Fruit fly (Drosophila melanogaster): ENCODE results near the gene CG7768.

CG7768 gene

DNA sequence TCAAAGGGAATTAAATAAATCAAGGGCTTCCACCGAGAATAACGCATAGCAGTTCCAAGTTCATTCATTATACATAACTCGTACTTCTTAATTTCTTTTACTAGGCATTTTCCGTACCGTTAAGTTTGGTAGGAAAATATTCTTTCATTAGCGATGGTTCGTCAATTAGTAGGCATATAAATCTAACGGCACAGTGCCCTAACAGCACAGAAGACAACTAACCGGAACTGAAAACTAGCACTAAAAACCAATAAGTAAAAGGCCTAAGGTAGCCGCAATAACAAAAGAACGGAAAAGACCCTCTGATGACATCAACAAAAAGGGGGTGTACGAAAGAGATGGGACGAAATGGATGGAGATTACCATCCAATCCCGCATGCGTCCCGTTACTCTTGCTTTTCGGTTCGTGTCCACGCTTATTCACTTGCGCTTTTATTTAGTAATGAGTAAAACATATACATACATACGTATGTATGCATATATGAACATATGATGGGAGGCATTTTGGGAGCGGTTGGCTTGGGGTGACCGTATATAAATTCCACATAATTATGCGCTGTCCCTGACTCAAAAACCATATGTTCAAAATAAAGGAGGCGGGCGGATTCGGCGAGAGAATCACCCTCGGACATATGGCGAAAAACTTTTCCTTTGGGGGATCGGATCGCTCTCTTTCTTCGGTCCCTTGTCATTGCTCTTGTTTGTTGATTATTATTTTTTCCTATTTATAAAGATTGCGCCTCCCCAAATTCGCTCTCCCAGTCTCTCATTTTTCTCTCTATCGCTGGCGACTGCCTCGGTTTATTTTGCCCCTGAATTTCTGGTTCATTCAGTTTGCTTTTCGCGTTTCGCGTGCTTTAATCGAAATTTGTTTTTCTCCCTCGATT lies 2.9 kb downstream of the CG7768 start (continued):
- no peak for TF ChIP-seq CG4404 (GFP tag; IDR thresholded peaks at IDR 0.05)
- TF ChIP-seq CG17612 (GFP tag; IDR thresholded peaks at IDR 0.05) = no peak
- no peak for TF ChIP-seq Nf-YB (GFP tag; optimal IDR thresholded peaks at IDR 0.05)
- no peak for TF ChIP-seq fd64A (GFP tag; optimal IDR thresholded peaks at IDR 0.05)
- no peak for TF ChIP-seq repo (GFP tag; optimal IDR thresholded peaks at IDR 0.05)
- peak; percentile 75 for TF ChIP-seq pros (GFP tag; optimal IDR thresholded peaks at IDR 0.05)
- 0 out of 2 replicates have a peak, but pooled peaks have one; percentile 27 for TF ChIP-seq CG13287 (GFP tag; IDR thresholded peaks at IDR 0.05; ENCODE audit: partially characterized antibody)
- no peak for TF ChIP-seq lab (GFP tag; optimal IDR thresholded peaks at IDR 0.05)
- no peak for TF ChIP-seq Deaf1 (tag; optimal IDR thresholded peaks at IDR 0.05)
- TF ChIP-seq nerfin-2 (GFP tag; IDR thresholded peaks at IDR 0.05; ENCODE audit: partially characterized antibody) = no peak
- peak; percentile 67 for TF ChIP-seq crol (GFP tag; IDR thresholded peaks at IDR 0.05)
- peak; percentile 83 for TF ChIP-seq sd (tag; optimal IDR thresholded peaks at IDR 0.05)
- TF ChIP-seq Stat92E (GFP tag; optimal IDR thresholded peaks at IDR 0.05) = no peak
- no peak for TF ChIP-seq Dek (tag; optimal IDR thresholded peaks at IDR 0.05)
- no peak for TF ChIP-seq peb (GFP tag; IDR thresholded peaks at IDR 0.05)
- no peak for TF ChIP-seq emc (GFP tag; optimal IDR thresholded peaks at IDR 0.05)
- TF ChIP-seq esg (GFP tag; conservative IDR thresholded peaks at IDR 0.05) = no peak
- TF ChIP-seq knrl (GFP tag; IDR thresholded peaks at IDR 0.05; ENCODE audit: partially characterized antibody) = no peak
- TF ChIP-seq CG14050 (GFP tag; IDR thresholded peaks at IDR 0.05) = no peak
- no peak for TF ChIP-seq cas (GFP tag; IDR thresholded peaks at IDR 0.05)
- TF ChIP-seq hth (optimal IDR thresholded peaks at IDR 0.05) = no peak
- no peak for TF ChIP-seq bigmax (GFP tag; optimal IDR thresholded peaks at IDR 0.05)
- no peak for TF ChIP-seq Spps (tag; optimal IDR thresholded peaks at IDR 0.05)
- peak; percentile 9 for TF ChIP-seq HmgZ (tag; optimal IDR thresholded peaks at IDR 0.05)
- TF ChIP-seq ind (GFP tag; optimal IDR thresholded peaks at IDR 0.05) = no peak
- TF ChIP-seq ase (GFP tag; IDR thresholded peaks at IDR 0.05) = no peak
- TF ChIP-seq CG10959 (GFP tag; IDR thresholded peaks at IDR 0.05) = no peak
- no peak for TF ChIP-seq CG11560 (tag; IDR thresholded peaks at IDR 0.05)
- peak; percentile 3 for TF ChIP-seq nerfin-1 (tag; optimal IDR thresholded peaks at IDR 0.05)
- TF ChIP-seq ci (GFP tag; IDR thresholded peaks at IDR 0.05) = no peak
- no peak for TF ChIP-seq zfh2 (GFP tag; optimal IDR thresholded peaks at IDR 0.05)
- TF ChIP-seq CG34422 (GFP tag; IDR thresholded peaks at IDR 0.05) = no peak
- no peak for TF ChIP-seq slbo (GFP tag; IDR thresholded peaks at IDR 0.05)
- TF ChIP-seq Atf3 (GFP tag; optimal IDR thresholded peaks at IDR 0.05) = no peak
- no peak for TF ChIP-seq sisA (GFP tag; IDR thresholded peaks at IDR 0.05)
- TF ChIP-seq CG11398 (GFP tag; optimal IDR thresholded peaks at IDR 0.05) = no peak
- TF ChIP-seq CG13424 (tag; optimal IDR thresholded peaks at IDR 0.05) = no peak
- no peak for TF ChIP-seq NC2α (GFP tag; optimal IDR thresholded peaks at IDR 0.05)
- peak in 1 of 2 experiments; percentile 2 for TF ChIP-seq Pdp1 (GFP tag; optimal IDR thresholded peaks at IDR 0.05)
- no peak for TF ChIP-seq CG15073 (GFP tag; optimal IDR thresholded peaks at IDR 0.05)
- no peak for TF ChIP-seq CG2199 (GFP tag; IDR thresholded peaks at IDR 0.05)
- no peak for TF ChIP-seq B-H2 (GFP tag; optimal IDR thresholded peaks at IDR 0.05)
- TF ChIP-seq Aef1 (GFP tag; IDR thresholded peaks at IDR 0.05) = no peak
- TF ChIP-seq CG12769 (tag; optimal IDR thresholded peaks at IDR 0.05) = peak; percentile 75
- TF ChIP-seq ash1 (GFP tag; optimal IDR thresholded peaks at IDR 0.05) = no peak
- no peak for TF ChIP-seq Dp (GFP tag; optimal IDR thresholded peaks at IDR 0.05)
- no peak for TF ChIP-seq Elba2 (GFP tag; optimal IDR thresholded peaks at IDR 0.05)
- no peak for TF ChIP-seq schlank (tag; optimal IDR thresholded peaks at IDR 0.05)
- no peak for TF ChIP-seq CG6689 (GFP tag; IDR thresholded peaks at IDR 0.05)
- peak; percentile 39 for TF ChIP-seq CG34376 (GFP tag; optimal IDR thresholded peaks at IDR 0.05)

Measured in whole organism, embryonic.